Fruit fly (Drosophila melanogaster) whole organism, embryonic: ENCODE data around the gene klar.
A peak's percentile ranks its signal among the peaks of the same experiment; 100 is the strongest.

Experiments used
- CG10147 ChIP-seq: fragments of 200-800 bp; sonication (Bioruptor generic); optimal IDR thresholded peaks from 2 replicates; lab custom pipeline; 2019; ENCODE audit warnings: missing biosample characterization, mild to moderate bottlenecking, missing genetic modification characterization, moderate library complexity
- CG11085 ChIP-seq: fragments of 200-800 bp; sonication (Bioruptor generic); IDR thresholded peaks from 2 replicates; pipeline ENCODE4 v1.3.6; 2022; ENCODE audit warnings: missing biosample characterization, missing genetic modification characterization
- CG12071 ChIP-seq: fragments of 200-800 bp; sonication (Bioruptor generic); optimal IDR thresholded peaks from 3 replicates; lab custom pipeline; 2018; ENCODE audit warnings: missing biosample characterization, mild to moderate bottlenecking, missing genetic modification characterization
- CG12769 ChIP-seq: fragments of 200-800 bp; sonication (Bioruptor generic); optimal IDR thresholded peaks from 2 replicates; lab custom pipeline; 2019; ENCODE audit warnings: missing biosample characterization, mild to moderate bottlenecking, missing genetic modification characterization, moderate library complexity
- CG13894 ChIP-seq: fragments of 200-800 bp; sonication (Bioruptor generic); optimal IDR thresholded peaks from 3 replicates; lab custom pipeline; 2018; ENCODE audit warnings: missing biosample characterization, mild to moderate bottlenecking, missing genetic modification characterization, moderate library complexity
- CG14667 ChIP-seq: fragments of 200-800 bp; sonication (Bioruptor generic); IDR thresholded peaks from 2 replicates; pipeline ENCODE4 v1.3.6; 2022; ENCODE audit warnings: missing biosample characterization, missing genetic modification characterization
- CG17361 ChIP-seq: fragments of 200-800 bp; sonication (Bioruptor generic); IDR thresholded peaks from 3 replicates; pipeline ENCODE4 v1.3.6; 2022; ENCODE audit warnings: missing biosample characterization, missing genetic modification characterization
- CG17568 ChIP-seq: fragments of 200-800 bp; sonication (Bioruptor generic); optimal IDR thresholded peaks from 2 replicates; lab custom pipeline; 2018; ENCODE audit warnings: missing biosample characterization, mild to moderate bottlenecking, missing genetic modification characterization, moderate library complexity
- CG17612 ChIP-seq: fragments of 200-800 bp; sonication (Bioruptor generic); IDR thresholded peaks from 2 replicates; pipeline ENCODE4 v1.3.6; 2022; ENCODE audit warnings: missing biosample characterization, missing genetic modification characterization
- CG18262 ChIP-seq: fragments of 200-800 bp; optimal IDR thresholded peaks from 3 replicates; lab custom pipeline; 2019; ENCODE audit warnings: missing biosample characterization, mild to moderate bottlenecking, missing genetic modification characterization, moderate library complexity
- CG30403 ChIP-seq: fragments of 200-800 bp; sonication (Bioruptor generic); optimal IDR thresholded peaks from 3 replicates; lab custom pipeline; 2016; ENCODE audit warnings: missing biosample characterization, missing genetic modification characterization
- CG3407 ChIP-seq: fragments of 200-800 bp; sonication (Bioruptor generic); optimal IDR thresholded peaks from 2 replicates; lab custom pipeline; 2018; ENCODE audit warnings: missing biosample characterization, mild to moderate bottlenecking, missing genetic modification characterization
- CG34422 ChIP-seq: fragments of 200-800 bp; sonication (Bioruptor generic); IDR thresholded peaks from 3 replicates; pipeline ENCODE4 v1.3.6; 2022; ENCODE audit warnings: missing biosample characterization, missing genetic modification characterization
- CG4854 ChIP-seq: fragments of 200-800 bp; sonication (Bioruptor generic); optimal IDR thresholded peaks from 2 replicates; lab custom pipeline; 2016; ENCODE audit warnings: missing biosample characterization, missing genetic modification characterization, inconsistent platforms
- CG7556 ChIP-seq: fragments of 200-800 bp; sonication (Bioruptor generic); optimal IDR thresholded peaks from 2 replicates; lab custom pipeline; 2017; ENCODE audit warnings: missing biosample characterization, mild to moderate bottlenecking, missing genetic modification characterization
- CG8089 ChIP-seq: fragments of 200-800 bp; sonication (Bioruptor generic); optimal IDR thresholded peaks from 3 replicates; lab custom pipeline; 2016; ENCODE audit warnings: missing biosample characterization, missing genetic modification characterization
- CoRest ChIP-seq: fragments of 200-800 bp; sonication (Bioruptor generic); optimal IDR thresholded peaks from 3 replicates; lab custom pipeline; 2018; ENCODE audit warnings: missing biosample characterization, mild to moderate bottlenecking, missing genetic modification characterization, moderate library complexity
- Dbx ChIP-seq: fragments of 200-800 bp; sonication (Bioruptor generic); IDR thresholded peaks from 3 replicates; pipeline ENCODE4 v1.3.6; 2022; ENCODE audit warnings: missing biosample characterization, missing genetic modification characterization
- Doc2 ChIP-seq: fragments of 200-800 bp; sonication (Bioruptor generic); IDR thresholded peaks from 2 replicates; pipeline ENCODE4 v1.3.6; 2022; ENCODE audit warnings: missing biosample characterization, missing genetic modification characterization
- Drgx ChIP-seq: fragments of 200-800 bp; sonication (Bioruptor generic); IDR thresholded peaks from 2 replicates; pipeline ENCODE4 v1.3.6; 2022; ENCODE audit warnings: missing biosample characterization, missing genetic modification characterization
- Eip74EF ChIP-seq, 2 experiments: fragments of 200-800 bp in 1 of 2; fragments of >200 bp in 1 of 2; sonication (Bioruptor generic) in 1 of 2; optimal IDR thresholded peaks; 2 replicates each; lab custom pipeline; 2017 to 2019; ENCODE audit warnings: missing biosample characterization in 2 of 2, missing genetic modification characterization in 2 of 2, mild to moderate bottlenecking in 1 of 2, moderate library complexity in 1 of 2
- HmgD ChIP-seq: fragments of 200-800 bp; sonication (Bioruptor generic); optimal IDR thresholded peaks from 3 replicates; lab custom pipeline; 2016; ENCODE audit warnings: missing biosample characterization, missing genetic modification characterization
- Hmr ChIP-seq: fragments of 200-800 bp; sonication (Bioruptor generic); optimal IDR thresholded peaks from 3 replicates; lab custom pipeline; 2017; ENCODE audit warnings: mild to moderate bottlenecking, missing biosample characterization, missing genetic modification reagents, missing genetic modification characterization
- Hr51 ChIP-seq, 2 experiments: fragments of 200-800 bp; sonication (Bioruptor generic); optimal IDR thresholded peaks; 2 replicates in 1 of 2; 3 replicates in 1 of 2; lab custom pipeline; 2016 to 2018; ENCODE audit warnings: missing biosample characterization in 2 of 2, missing genetic modification characterization in 2 of 2, mild to moderate bottlenecking in 1 of 2, moderate library complexity in 1 of 2
- Rfx ChIP-seq: fragments of 200-800 bp; sonication (Bioruptor generic); IDR thresholded peaks from 2 replicates; pipeline ENCODE4 v1.3.6; 2022; ENCODE audit warnings: missing biosample characterization, missing genetic modification characterization
- Vsx1 ChIP-seq: fragments of 200-800 bp; sonication (Bioruptor generic); optimal IDR thresholded peaks from 2 replicates; lab custom pipeline; 2017; ENCODE audit warnings: missing biosample characterization, mild to moderate bottlenecking, missing genetic modification characterization, missing genetic modification reagents
- al ChIP-seq: fragments of 200-800 bp; sonication (Bioruptor generic); IDR thresholded peaks from 2 replicates; pipeline ENCODE4 v1.3.6; 2022; ENCODE audit warnings: missing biosample characterization, missing genetic modification characterization
- bcd ChIP-seq: fragments of 200-800 bp; sonication (Bioruptor generic); optimal IDR thresholded peaks from 2 replicates; lab custom pipeline; 2017; ENCODE audit warnings: missing biosample characterization, mild to moderate bottlenecking, missing genetic modification characterization
- cas ChIP-seq: fragments of 200-800 bp; sonication (Bioruptor generic); IDR thresholded peaks from 2 replicates; pipeline ENCODE4 v1.3.6; 2022; ENCODE audit warnings: missing biosample characterization, missing genetic modification characterization
- chif ChIP-seq, 2 experiments: fragments of 200-800 bp; sonication (Bioruptor generic); optimal IDR thresholded peaks; 3 replicates each; lab custom pipeline; 2016; ENCODE audit warnings: missing biosample characterization in 2 of 2, missing genetic modification characterization in 2 of 2
- chinmo ChIP-seq: fragments of 200-800 bp; sonication (Bioruptor generic); IDR thresholded peaks from 4 replicates; pipeline ENCODE4 v1.3.6; 2022; ENCODE audit warnings: missing biosample characterization, missing genetic modification characterization; ENCODE audit not compliant: partially characterized antibody
- crol ChIP-seq: fragments of 200-800 bp; sonication (Bioruptor generic); IDR thresholded peaks from 2 replicates; pipeline ENCODE4 v1.3.6; 2022; ENCODE audit warnings: missing biosample characterization, missing genetic modification characterization
- eyg ChIP-seq: fragments of 200-800 bp; sonication (Bioruptor generic); optimal IDR thresholded peaks from 3 replicates; lab custom pipeline; 2016; ENCODE audit warnings: missing biosample characterization, missing genetic modification characterization
- ftz-f1 ChIP-seq: fragments of 200-800 bp; sonication (Bioruptor generic); optimal IDR thresholded peaks from 2 replicates; lab custom pipeline; 2016; ENCODE audit warnings: missing biosample characterization, missing genetic modification characterization
- grau ChIP-seq: fragments of 200-800 bp; optimal IDR thresholded peaks from 3 replicates; lab custom pipeline; 2019; ENCODE audit warnings: missing biosample characterization, mild to moderate bottlenecking, missing genetic modification characterization, moderate library complexity
- h ChIP-seq: fragments of >200 bp; optimal IDR thresholded peaks from 2 replicates; lab custom pipeline; 2017
- jing ChIP-seq: fragments of 200-800 bp; sonication (Bioruptor generic); optimal IDR thresholded peaks from 2 replicates; lab custom pipeline; 2018; ENCODE audit warnings: missing biosample characterization, mild to moderate bottlenecking, missing genetic modification characterization
- jumu ChIP-seq: fragments of 200-800 bp; sonication (Bioruptor generic); optimal IDR thresholded peaks from 3 replicates; lab custom pipeline; 2016; ENCODE audit warnings: missing biosample characterization, missing genetic modification characterization
- kah ChIP-seq: fragments of 200-800 bp; sonication (Bioruptor generic); optimal IDR thresholded peaks from 2 replicates; lab custom pipeline; 2018; ENCODE audit warnings: missing biosample characterization, mild to moderate bottlenecking, missing genetic modification characterization
- mirr ChIP-seq: fragments of 200-800 bp; sonication (Bioruptor generic); optimal IDR thresholded peaks from 3 replicates; lab custom pipeline; 2018; ENCODE audit warnings: missing biosample characterization, mild to moderate bottlenecking, missing genetic modification characterization
- sd ChIP-seq: fragments of 200-800 bp; sonication (Bioruptor generic); optimal IDR thresholded peaks from 3 replicates; lab custom pipeline; 2018; ENCODE audit warnings: missing biosample characterization, mild to moderate bottlenecking, missing genetic modification characterization, moderate library complexity
- slbo ChIP-seq: fragments of 200-800 bp; sonication (Bioruptor generic); IDR thresholded peaks from 2 replicates; pipeline ENCODE4 v1.3.6; 2022; ENCODE audit warnings: missing biosample characterization, missing genetic modification characterization
- stwl ChIP-seq: fragments of 200-800 bp; sonication (Bioruptor generic); optimal IDR thresholded peaks from 3 replicates; lab custom pipeline; 2018; ENCODE audit warnings: missing biosample characterization, mild to moderate bottlenecking, missing genetic modification characterization, moderate library complexity
- tap ChIP-seq: fragments of 200-800 bp; optimal IDR thresholded peaks from 3 replicates; lab custom pipeline; 2019; ENCODE audit warnings: missing biosample characterization, mild to moderate bottlenecking, missing genetic modification characterization, moderate library complexity
- vnd ChIP-seq: fragments of 200-800 bp; sonication (Bioruptor generic); IDR thresholded peaks from 3 replicates; pipeline ENCODE4 v1.3.6; 2022; ENCODE audit warnings: missing biosample characterization, missing genetic modification characterization; ENCODE audit not compliant: partially characterized antibody
- wor ChIP-seq: fragments of 200-800 bp; sonication (Bioruptor generic); IDR thresholded peaks from 2 replicates; pipeline ENCODE4 v1.3.6; 2022; ENCODE audit warnings: missing biosample characterization, missing genetic modification characterization

The klar gene

dm6 chr3L:555898-556540 lies 15.6 kb upstream of the klar start:
- TF ChIP-seq crol (GFP tag; lab: Robert Waterston, UW), result peak; percentile 44; the same call in 1 of the 2 replicates
- peak; percentile 42; the same call in 1 of the 2 replicates for TF ChIP-seq Drgx (GFP tag; lab: Robert Waterston, UW)
- no peak for TF ChIP-seq CG14667 (GFP tag; lab: Robert Waterston, UW)

DNA sequence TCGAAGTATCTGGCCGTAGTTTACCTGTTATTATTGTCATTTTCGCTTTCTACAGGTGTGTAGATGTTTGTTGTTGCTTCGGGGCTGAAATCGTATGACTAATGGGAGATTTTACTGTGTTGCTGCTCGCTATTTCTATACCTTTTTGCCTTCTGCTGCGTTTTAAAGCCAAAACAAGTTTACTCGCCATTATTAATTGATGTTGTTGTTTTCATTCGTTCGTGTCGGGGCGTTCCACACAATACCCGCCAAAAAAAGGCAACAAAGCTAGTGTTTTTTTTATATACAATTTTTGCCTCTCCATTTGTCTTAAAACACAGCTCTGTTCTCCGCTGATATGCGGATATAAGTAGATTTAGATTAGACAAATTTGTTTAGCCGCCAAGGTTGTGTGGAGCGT lies 14.9 kb upstream of the klar start:
- TF ChIP-seq CG13894 (peak; percentile 51), chinmo (GFP tag; lab: Robert Waterston, UW) (peak; percentile 82; the same call in 1 of the 4 replicates), CG12769 (tag; lab: Kevin White, UChicago) (peak; percentile 17), sd (tag; lab: Kevin White, UChicago) (peak; percentile 47), Eip74EF (GFP tag; optimal IDR thresholded peaks at IDR 0.05; lab: Kevin White, UChicago) (peak in 1 of 2 experiments; percentile 32), Doc2 (GFP tag; lab: Robert Waterston, UW) (no peak), CG4854 (GFP tag; lab: Kevin White, UChicago) (no peak), mirr (GFP tag; lab: Kevin White, UChicago) (peak; percentile 9), Vsx1 (no peak), HmgD (GFP tag; lab: Kevin White, UChicago) (no peak)
- TF ChIP-seq, all 482 proteins: peak for 6

dm6 chr3L:554577-554976 lies 14.2 kb upstream of the klar start:
- TF ChIP-seq h (lab: Kevin White, UChicago) (no peak), CoRest (tag; lab: Kevin White, UChicago) (peak; percentile 49), vnd (GFP tag; lab: Robert Waterston, UW) (no peak), jumu (GFP tag; lab: Kevin White, UChicago) (no peak), CG7556 (GFP tag; lab: Kevin White, UChicago) (peak; percentile 58), CG30403 (peak; percentile 57), CG8089 (peak; percentile 11), eyg (GFP tag; lab: Kevin White, UChicago) (no peak), CG11085 (GFP tag; lab: Robert Waterston, UW) (no peak), al (peak; percentile 29; the same call in 1 of the 2 replicates), CG17612 (GFP tag; lab: Robert Waterston, UW) (0 out of 2 replicates have a peak, but pooled peaks have one; percentile 35), CG3407 (GFP tag; lab: Kevin White, UChicago) (no peak), CG17361 (peak; percentile 65), Rfx (GFP tag; lab: Robert Waterston, UW) (peak; percentile 67), ftz-f1 (GFP tag; lab: Kevin White, UChicago) (no peak), cas (GFP tag; lab: Robert Waterston, UW) (no peak), grau (tag; lab: Kevin White, UChicago) (peak; percentile 23), kah (peak; percentile 10), CG10147 (peak; percentile 43), tap (tag; lab: Kevin White, UChicago) (peak; percentile 6), jing (GFP tag; lab: Kevin White, UChicago) (no peak), slbo (GFP tag; lab: Robert Waterston, UW) (peak; percentile 66), Hmr (GFP tag; lab: Kevin White, UChicago) (peak; percentile 59), stwl (tag; lab: Kevin White, UChicago) (no peak), Hr51 (GFP tag; optimal IDR thresholded peaks at IDR 0.05; lab: Kevin White, UChicago) (peak in 1 of 2 experiments; percentile 53), wor (GFP tag; lab: Robert Waterston, UW) (no peak), chif (GFP tag; optimal IDR thresholded peaks at IDR 0.05; lab: Kevin White, UChicago) (peak in 1 of 2 experiments; percentile 26), CG12071 (GFP tag; lab: Kevin White, UChicago) (peak; percentile 11), CG18262 (tag; lab: Kevin White, UChicago) (peak; percentile 63), CG17568 (no peak), Dbx (GFP tag; lab: Robert Waterston, UW) (peak; percentile 71), CG34422 (GFP tag; lab: Robert Waterston, UW) (no peak), bcd (GFP tag; lab: Kevin White, UChicago) (peak; percentile 8)
